Fruit fly (Drosophila melanogaster) whole organism, embryonic: ENCODE results near the gene CG10669.

ENCODE experiments used
- ATbp ChIP-seq: fragments of 200-800 bp; sonication (Bioruptor generic); optimal IDR thresholded peaks from 2 replicates; lab custom pipeline; 2017; ENCODE audit warnings: missing biosample characterization, mild to moderate bottlenecking, missing genetic modification characterization, missing genetic modification reagents
- BtbVII ChIP-seq: fragments of 200-800 bp; sonication (Bioruptor generic); optimal IDR thresholded peaks from 3 replicates; lab custom pipeline; 2017; ENCODE audit warnings: missing biosample characterization, mild to moderate bottlenecking, missing genetic modification characterization
- CG10147 ChIP-seq: fragments of 200-800 bp; sonication (Bioruptor generic); optimal IDR thresholded peaks from 2 replicates; lab custom pipeline; 2019; ENCODE audit warnings: missing biosample characterization, mild to moderate bottlenecking, missing genetic modification characterization, moderate library complexity
- CG10431 ChIP-seq: fragments of 200-800 bp; sonication (Bioruptor generic); optimal IDR thresholded peaks from 3 replicates; lab custom pipeline; 2018; ENCODE audit warnings: missing biosample characterization, mild to moderate bottlenecking, missing genetic modification characterization
- CG12071 ChIP-seq: fragments of 200-800 bp; sonication (Bioruptor generic); optimal IDR thresholded peaks from 3 replicates; lab custom pipeline; 2018; ENCODE audit warnings: missing biosample characterization, mild to moderate bottlenecking, missing genetic modification characterization
- CG12155 ChIP-seq: fragments of 200-800 bp; sonication (Bioruptor generic); optimal IDR thresholded peaks from 3 replicates; lab custom pipeline; 2016; ENCODE audit warnings: missing biosample characterization, missing genetic modification characterization
- CG12219 ChIP-seq: fragments of 200-800 bp; sonication (Bioruptor generic); optimal IDR thresholded peaks from 3 replicates; lab custom pipeline; 2018; ENCODE audit warnings: missing biosample characterization, mild to moderate bottlenecking, missing genetic modification characterization
- CG1233 ChIP-seq: fragments of 200-800 bp; sonication (Bioruptor generic); optimal IDR thresholded peaks from 4 replicates; lab custom pipeline; 2018; ENCODE audit warnings: missing biosample characterization, mild to moderate bottlenecking, missing genetic modification characterization
- CG12659 ChIP-seq: fragments of 200-800 bp; sonication (Bioruptor generic); optimal IDR thresholded peaks from 3 replicates; lab custom pipeline; 2017; ENCODE audit warnings: mild to moderate bottlenecking, missing biosample characterization, missing genetic modification reagents, missing genetic modification characterization
- CG12769 ChIP-seq: fragments of 200-800 bp; sonication (Bioruptor generic); optimal IDR thresholded peaks from 2 replicates; lab custom pipeline; 2019; ENCODE audit warnings: missing biosample characterization, mild to moderate bottlenecking, missing genetic modification characterization, moderate library complexity
- CG13894 ChIP-seq: fragments of 200-800 bp; sonication (Bioruptor generic); optimal IDR thresholded peaks from 3 replicates; lab custom pipeline; 2018; ENCODE audit warnings: missing biosample characterization, mild to moderate bottlenecking, missing genetic modification characterization, moderate library complexity
- CG14014 ChIP-seq: fragments of 200-800 bp; sonication (Bioruptor generic); IDR thresholded peaks from 2 replicates; pipeline ENCODE4 v1.3.6; 2022; ENCODE audit warnings: missing biosample characterization, missing genetic modification characterization
- CG15269 ChIP-seq: fragments of 200-800 bp; sonication (Bioruptor generic); optimal IDR thresholded peaks from 2 replicates; lab custom pipeline; 2018; ENCODE audit warnings: missing biosample characterization, mild to moderate bottlenecking, missing genetic modification characterization, moderate library complexity
- CG15601 ChIP-seq: fragments of 200-800 bp; sonication (Bioruptor generic); optimal IDR thresholded peaks from 3 replicates; lab custom pipeline; 2019; ENCODE audit warnings: missing biosample characterization, mild to moderate bottlenecking, missing genetic modification characterization, moderate library complexity
- CG17186 ChIP-seq: fragments of 200-800 bp; sonication (Bioruptor generic); optimal IDR thresholded peaks from 3 replicates; lab custom pipeline; 2017; ENCODE audit warnings: missing biosample characterization, missing genetic modification reagents, missing genetic modification characterization
- CG17568 ChIP-seq: fragments of 200-800 bp; sonication (Bioruptor generic); optimal IDR thresholded peaks from 2 replicates; lab custom pipeline; 2018; ENCODE audit warnings: missing biosample characterization, mild to moderate bottlenecking, missing genetic modification characterization, moderate library complexity
- CG18599 ChIP-seq: fragments of 200-800 bp; sonication (Bioruptor generic); optimal IDR thresholded peaks from 3 replicates; lab custom pipeline; 2017; ENCODE audit warnings: missing biosample characterization, missing genetic modification characterization, mild to moderate bottlenecking, moderate library complexity, missing genetic modification reagents
- CG2889 ChIP-seq: fragments of 200-800 bp; sonication (Bioruptor generic); IDR thresholded peaks from 3 replicates; pipeline ENCODE4 v1.3.6; 2022; ENCODE audit warnings: missing biosample characterization, missing genetic modification characterization
- CG30403 ChIP-seq: fragments of 200-800 bp; sonication (Bioruptor generic); optimal IDR thresholded peaks from 3 replicates; lab custom pipeline; 2016; ENCODE audit warnings: missing biosample characterization, missing genetic modification characterization
- CG31388 ChIP-seq: fragments of 200-800 bp; sonication (Bioruptor generic); optimal IDR thresholded peaks from 2 replicates; lab custom pipeline; 2016; ENCODE audit warnings: missing biosample characterization, missing genetic modification characterization
- CG34376 ChIP-seq: fragments of 200-800 bp; sonication (Bioruptor generic); optimal IDR thresholded peaks from 2 replicates; lab custom pipeline; 2018; ENCODE audit warnings: missing biosample characterization, mild to moderate bottlenecking, missing genetic modification characterization
- CG3726 ChIP-seq: fragments of 200-800 bp; sonication (Bioruptor generic); IDR thresholded peaks from 3 replicates; pipeline ENCODE4, ENCODE4 v1.3.6; 2022; ENCODE audit warnings: missing biosample characterization, missing genetic modification characterization
- CG3995 ChIP-seq: fragments of 200-800 bp; sonication (Bioruptor generic); optimal IDR thresholded peaks from 3 replicates; lab custom pipeline; 2016; ENCODE audit warnings: missing biosample characterization, missing genetic modification characterization
- CG4707 ChIP-seq: fragments of 200-800 bp; sonication (Bioruptor generic); optimal IDR thresholded peaks from 2 replicates; lab custom pipeline; 2018; ENCODE audit warnings: missing biosample characterization, mild to moderate bottlenecking, missing genetic modification characterization, moderate library complexity
- CrebB ChIP-seq: fragments of 200-800 bp; sonication (Bioruptor generic); optimal IDR thresholded peaks from 3 replicates; lab custom pipeline; 2018; ENCODE audit warnings: missing biosample characterization, mild to moderate bottlenecking, missing genetic modification characterization
- Ets97D ChIP-seq: fragments of 200-800 bp; sonication (Bioruptor generic); optimal IDR thresholded peaks from 3 replicates; lab custom pipeline; 2016; ENCODE audit warnings: missing biosample characterization, missing genetic modification characterization
- Fer1 ChIP-seq: fragments of 200-800 bp; sonication (Bioruptor generic); optimal IDR thresholded peaks from 2 replicates; lab custom pipeline; 2017; ENCODE audit warnings: missing biosample characterization, mild to moderate bottlenecking, missing genetic modification characterization
- MTF-1 ChIP-seq: fragments of 200-800 bp; sonication (Bioruptor generic); optimal IDR thresholded peaks from 2 replicates; lab custom pipeline; 2018; ENCODE audit warnings: missing biosample characterization, mild to moderate bottlenecking, missing genetic modification characterization, borderline replicate concordance
- Optix ChIP-seq: fragments of 200-800 bp; sonication (Bioruptor generic); IDR thresholded peaks from 3 replicates; pipeline ENCODE4 v1.3.6; 2022; ENCODE audit warnings: missing biosample characterization, missing genetic modification characterization
- Rfx ChIP-seq: fragments of 200-800 bp; sonication (Bioruptor generic); IDR thresholded peaks from 2 replicates; pipeline ENCODE4 v1.3.6; 2022; ENCODE audit warnings: missing biosample characterization, missing genetic modification characterization
- Side ChIP-seq: fragments of 200-800 bp; sonication (Bioruptor generic); optimal IDR thresholded peaks from 2 replicates; lab custom pipeline; 2016; ENCODE audit warnings: missing biosample characterization, missing genetic modification characterization
- Usf ChIP-seq: fragments of 200-800 bp; sonication (Bioruptor generic); optimal IDR thresholded peaks from 2 replicates; lab custom pipeline; 2017; ENCODE audit warnings: missing genotype, missing biosample characterization, missing genetic modification characterization
- chinmo ChIP-seq: fragments of 200-800 bp; sonication (Bioruptor generic); IDR thresholded peaks from 4 replicates; pipeline ENCODE4 v1.3.6; 2022; ENCODE audit warnings: missing biosample characterization, missing genetic modification characterization; ENCODE audit not compliant: partially characterized antibody
- chn ChIP-seq: fragments of 200-800 bp; sonication (Bioruptor generic); optimal IDR thresholded peaks from 2 replicates; lab custom pipeline; 2016; ENCODE audit warnings: missing biosample characterization, missing genetic modification characterization
- corto ChIP-seq: fragments of 200-800 bp; sonication (Bioruptor generic); optimal IDR thresholded peaks from 2 replicates; lab custom pipeline; 2016; ENCODE audit warnings: missing biosample characterization, mild to moderate bottlenecking, missing genetic modification characterization, moderate library complexity
- fd96Cb ChIP-seq: fragments of 200-800 bp; sonication (Bioruptor generic); optimal IDR thresholded peaks from 2 replicates; lab custom pipeline; 2018; ENCODE audit warnings: missing biosample characterization, mild to moderate bottlenecking, missing genetic modification characterization, moderate library complexity
- hkb ChIP-seq, 2 experiments: fragments of 200-800 bp in 1 of 2; fragments of >200 bp in 1 of 2; sonication (Bioruptor generic) in 1 of 2; IDR thresholded peaks in 1 of 2; optimal IDR thresholded peaks in 1 of 2; 2 replicates each; pipeline versions ENCODE4 v1.3.6 to Lab custom; 2017 to 2022; ENCODE audit warnings: missing biosample characterization in 1 of 2, missing genetic modification characterization in 1 of 2
- hth ChIP-seq: fragments of >200 bp; optimal IDR thresholded peaks from 2 replicates; lab custom pipeline; 2017; ENCODE audit warnings: inconsistent platforms
- ind ChIP-seq: fragments of 200-800 bp; sonication (Bioruptor generic); optimal IDR thresholded peaks from 3 replicates; lab custom pipeline; 2016; ENCODE audit warnings: missing biosample characterization, missing genetic modification characterization
- ken ChIP-seq: fragments of 200-800 bp; sonication (Bioruptor generic); IDR thresholded peaks from 3 replicates; pipeline ENCODE4 v1.3.6; 2022; ENCODE audit warnings: missing biosample characterization, missing genetic modification characterization
- lmd ChIP-seq: fragments of 200-800 bp; sonication (Bioruptor generic); IDR thresholded peaks from 2 replicates; pipeline ENCODE4 v1.3.6; 2022; ENCODE audit warnings: missing biosample characterization, missing genetic modification characterization
- pfk ChIP-seq: fragments of 200-800 bp; sonication (Bioruptor generic); optimal IDR thresholded peaks from 2 replicates; lab custom pipeline; 2018; ENCODE audit warnings: missing biosample characterization, mild to moderate bottlenecking, missing genetic modification characterization, moderate library complexity
- pnt ChIP-seq: fragments of 200-800 bp; sonication (Bioruptor generic); optimal IDR thresholded peaks from 3 replicates; lab custom pipeline; 2016; ENCODE audit warnings: missing biosample characterization, missing genetic modification characterization
- schlank ChIP-seq: fragments of 200-800 bp; sonication (Bioruptor generic); optimal IDR thresholded peaks from 2 replicates; lab custom pipeline; 2018; ENCODE audit warnings: missing biosample characterization, mild to moderate bottlenecking, missing genetic modification characterization
- sd ChIP-seq: fragments of 200-800 bp; sonication (Bioruptor generic); optimal IDR thresholded peaks from 3 replicates; lab custom pipeline; 2018; ENCODE audit warnings: missing biosample characterization, mild to moderate bottlenecking, missing genetic modification characterization, moderate library complexity
- sim ChIP-seq: fragments of 200-800 bp; sonication (Bioruptor generic); IDR thresholded peaks from 2 replicates; pipeline ENCODE4 v1.3.6; 2022; ENCODE audit warnings: missing biosample characterization, missing genetic modification characterization
- tap ChIP-seq: fragments of 200-800 bp; optimal IDR thresholded peaks from 3 replicates; lab custom pipeline; 2019; ENCODE audit warnings: missing biosample characterization, mild to moderate bottlenecking, missing genetic modification characterization, moderate library complexity
- vvl ChIP-seq: fragments of 200-800 bp; sonication (Bioruptor generic); IDR thresholded peaks from 2 replicates; pipeline ENCODE4 v1.3.6; 2022; ENCODE audit warnings: missing biosample characterization, missing genetic modification characterization
- wek ChIP-seq: fragments of 200-800 bp; sonication (Bioruptor generic); optimal IDR thresholded peaks from 3 replicates; lab custom pipeline; 2018; ENCODE audit warnings: missing biosample characterization, mild to moderate bottlenecking, missing genetic modification characterization, moderate library complexity
- zf30C ChIP-seq: fragments of 200-800 bp; sonication (Bioruptor generic); optimal IDR thresholded peaks from 3 replicates; lab custom pipeline; 2018; ENCODE audit warnings: missing biosample characterization, mild to moderate bottlenecking, missing genetic modification characterization

Gene CG10669

dm6 chr3R:25292864-25293284, 42.2 kb downstream of the CG10669 start, which contains the start of gene CG31098 (continued):
- TF ChIP-seq pnt (GFP tag; lab: Kevin White, UChicago) (no peak), vvl (GFP tag; lab: Robert Waterston, UW) (no peak), CG2889 (no peak), Usf (no peak), sim (GFP tag; lab: Robert Waterston, UW) (no peak), CG12155 (GFP tag; lab: Kevin White, UChicago) (no peak), CG12071 (GFP tag; lab: Kevin White, UChicago) (peak; percentile 52), hkb (optimal IDR thresholded peaks at IDR 0.05; lab: Kevin White, UChicago) (no peak), hkb (GFP tag; IDR thresholded peaks at IDR 0.05; lab: Robert Waterston, UW) (no peak; the same call in none of the 2 replicates), CG3995 (GFP tag; lab: Kevin White, UChicago) (peak; percentile 72), fd96Cb (tag; lab: Kevin White, UChicago) (no peak), lmd (GFP tag; lab: Robert Waterston, UW) (no peak), CG18599 (GFP tag; lab: Kevin White, UChicago) (peak; percentile 48), CG4707 (GFP tag; lab: Kevin White, UChicago) (no peak), hth (no peak), chn (GFP tag; lab: Kevin White, UChicago) (no peak), CG10147 (GFP tag; lab: Kevin White, UChicago) (peak; percentile 11), CG15601 (tag; lab: Kevin White, UChicago) (peak; percentile 0), MTF-1 (GFP tag; lab: Kevin White, UChicago) (peak; percentile 33), CG31388 (no peak), CG30403 (GFP tag; lab: Kevin White, UChicago) (no peak), CG12769 (tag; lab: Kevin White, UChicago) (peak; percentile 39), Ets97D (GFP tag; lab: Kevin White, UChicago) (no peak), sd (peak; percentile 95), CG13894 (peak; percentile 51), CG3726 (no peak), tap (tag; lab: Kevin White, UChicago) (peak; percentile 22), ATbp (GFP tag; lab: Kevin White, UChicago) (peak; percentile 39), CG17186 (no peak), Optix (0 out of 3 replicates have a peak, but pooled peaks have one; percentile 18), zf30C (GFP tag; lab: Kevin White, UChicago) (no peak), ken (GFP tag; lab: Robert Waterston, UW) (no peak), CG12659 (GFP tag; lab: Kevin White, UChicago) (no peak), Rfx (GFP tag; lab: Robert Waterston, UW) (peak; percentile 7; the same call in 1 of the 2 replicates), CG15269 (tag; lab: Kevin White, UChicago) (peak; percentile 50), CG1233 (GFP tag; lab: Kevin White, UChicago) (no peak), pfk (GFP tag; lab: Kevin White, UChicago) (peak; percentile 47), CG14014 (GFP tag; lab: Robert Waterston, UW) (no peak), CG17568 (GFP tag; lab: Kevin White, UChicago) (peak; percentile 63), CG12219 (GFP tag; lab: Kevin White, UChicago) (peak; percentile 2), Side (GFP tag; lab: Kevin White, UChicago) (no peak), CG34376 (GFP tag; lab: Kevin White, UChicago) (peak; percentile 87), corto (peak; percentile 61), BtbVII (peak; percentile 66), CrebB (tag; lab: Kevin White, UChicago) (peak; percentile 53), ind (GFP tag; lab: Kevin White, UChicago) (no peak), chinmo (GFP tag; lab: Robert Waterston, UW) (peak; percentile 81; the same call in 2 of the 4 replicates), CG10431 (GFP tag; lab: Kevin White, UChicago) (peak; percentile 26), Fer1 (GFP tag; lab: Kevin White, UChicago) (peak; percentile 72), wek (GFP tag; lab: Kevin White, UChicago) (peak; percentile 40), schlank (tag; lab: Kevin White, UChicago) (no peak)
